Worm (Caenorhabditis elegans): Measurements from ENCODE around the gene T21C9.6.

T21C9.6 gene

ce11 chrV:10560621-10561020 lies 21.1 kb upstream of the T21C9.6 start, which contains the start of gene col-152:
Gene col-152, plus strand, starts transcription at chrV:10560921.
- TF ChIP-seq dao-5 (tag; optimal IDR thresholded peaks at IDR 0.05), result no peak
- no peak for TF ChIP-seq W03F9.2 (tag; optimal IDR thresholded peaks at IDR 0.05)
- no peak for TF ChIP-seq him-1 (tag; optimal IDR thresholded peaks at IDR 0.05)

ce11 chrV:10561632-10562031 lies 20.1 kb upstream of the T21C9.6 start:
- TF ChIP-seq W03F9.2 (tag; optimal IDR thresholded peaks at IDR 0.05) (no peak), him-1 (tag; optimal IDR thresholded peaks at IDR 0.05) (no peak), dao-5 (tag; optimal IDR thresholded peaks at IDR 0.05) (no peak)

DNA sequence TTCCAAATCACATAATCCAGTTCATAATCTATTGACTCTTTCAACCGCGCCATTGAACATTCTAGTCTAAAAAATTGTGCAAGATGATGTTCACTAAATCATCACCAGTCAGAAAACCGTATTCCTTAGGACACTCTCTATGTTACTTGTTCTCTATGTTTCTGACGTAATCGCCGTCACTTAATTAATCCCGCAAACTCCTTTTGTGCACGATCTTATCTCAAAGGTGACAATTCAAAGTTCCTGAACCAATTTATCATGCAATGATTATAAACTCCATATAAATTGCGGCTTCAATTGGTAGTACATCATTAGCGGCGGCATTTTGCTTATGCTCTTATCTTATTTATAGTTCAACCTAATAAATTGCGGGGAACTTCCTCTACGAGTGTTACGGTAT lies 18.9 kb upstream of the T21C9.6 start:
- TF ChIP-seq W03F9.2 (tag; optimal IDR thresholded peaks at IDR 0.05) (no peak), dao-5 (tag; optimal IDR thresholded peaks at IDR 0.05) (no peak), him-1 (tag; optimal IDR thresholded peaks at IDR 0.05) (no peak)

DNA sequence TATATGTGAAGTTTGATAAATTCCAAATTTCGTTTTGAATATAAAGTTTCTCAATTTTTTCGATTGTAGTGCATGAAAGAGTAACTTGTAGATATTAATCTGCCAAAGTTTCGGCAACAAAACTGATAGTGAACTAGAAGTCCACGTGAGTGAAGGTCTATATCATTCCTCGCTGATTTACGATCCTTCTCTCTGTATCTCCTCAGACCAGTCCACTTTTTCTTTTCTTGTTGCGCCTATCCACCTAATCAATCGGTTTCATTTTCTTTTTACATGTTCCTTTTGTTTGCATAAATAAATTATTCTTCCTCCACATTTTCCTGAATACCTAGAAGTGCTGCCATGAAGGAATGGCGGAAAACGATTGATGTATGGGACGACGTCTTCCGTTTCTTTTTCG lies 17.5 kb upstream of the T21C9.6 start:
- no peak for TF ChIP-seq dao-5 (tag; optimal IDR thresholded peaks at IDR 0.05)
- TF ChIP-seq him-1 (tag; optimal IDR thresholded peaks at IDR 0.05), result no peak
- TF ChIP-seq W03F9.2 (tag; optimal IDR thresholded peaks at IDR 0.05), result no peak

ce11 chrV:10564830-10565365 lies 16.8 kb upstream of the T21C9.6 start, which contains the start of gene cat-4:
Gene cat-4, plus strand, starts transcription at chrV:10564880.
- TF ChIP-seq W03F9.2 (tag; optimal IDR thresholded peaks at IDR 0.05) (no peak), him-1 (tag; optimal IDR thresholded peaks at IDR 0.05) (no peak), dao-5 (tag; optimal IDR thresholded peaks at IDR 0.05) (no peak)

DNA sequence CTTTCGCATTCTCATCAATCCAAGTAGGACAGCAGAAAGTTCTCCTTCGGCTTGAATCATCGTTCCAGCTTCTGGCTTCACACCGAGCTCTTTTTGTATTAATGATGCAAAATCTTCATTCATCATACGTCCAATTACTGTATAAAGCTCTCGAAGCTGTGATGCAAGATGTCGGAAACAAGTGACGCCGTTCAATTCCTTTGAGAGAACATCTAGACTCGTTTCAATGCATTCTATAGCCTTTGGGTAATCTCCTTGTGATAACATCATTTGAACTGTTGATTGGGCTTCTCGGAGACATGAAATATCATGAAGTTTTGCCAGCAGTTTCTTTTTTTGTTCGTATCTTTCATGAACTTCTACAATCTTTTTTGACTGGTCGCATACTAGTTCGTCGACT lies 13.2 kb upstream of the T21C9.6 start:
- no peak for TF ChIP-seq W03F9.2 (tag; optimal IDR thresholded peaks at IDR 0.05)
- TF ChIP-seq dao-5 (tag; optimal IDR thresholded peaks at IDR 0.05), result no peak
- no peak for TF ChIP-seq him-1 (tag; optimal IDR thresholded peaks at IDR 0.05)

- TF ChIP-seq him-1 (tag; optimal IDR thresholded peaks at IDR 0.05) (no peak), W03F9.2 (tag; optimal IDR thresholded peaks at IDR 0.05) (no peak), dao-5 (tag; optimal IDR thresholded peaks at IDR 0.05) (no peak)
Observed at ce11 chrV:10571523-10571922, 10.2 kb upstream of the T21C9.6 start.

ce11 chrV:10572614-10573013 lies 9.1 kb upstream of the T21C9.6 start, which contains the start of gene del-6:
Gene del-6, plus strand, starts transcription at chrV:10572914.
- TF ChIP-seq dao-5 (tag; optimal IDR thresholded peaks at IDR 0.05), result no peak
- TF ChIP-seq him-1 (tag; optimal IDR thresholded peaks at IDR 0.05), result no peak
- no peak for TF ChIP-seq W03F9.2 (tag; optimal IDR thresholded peaks at IDR 0.05)

DNA sequence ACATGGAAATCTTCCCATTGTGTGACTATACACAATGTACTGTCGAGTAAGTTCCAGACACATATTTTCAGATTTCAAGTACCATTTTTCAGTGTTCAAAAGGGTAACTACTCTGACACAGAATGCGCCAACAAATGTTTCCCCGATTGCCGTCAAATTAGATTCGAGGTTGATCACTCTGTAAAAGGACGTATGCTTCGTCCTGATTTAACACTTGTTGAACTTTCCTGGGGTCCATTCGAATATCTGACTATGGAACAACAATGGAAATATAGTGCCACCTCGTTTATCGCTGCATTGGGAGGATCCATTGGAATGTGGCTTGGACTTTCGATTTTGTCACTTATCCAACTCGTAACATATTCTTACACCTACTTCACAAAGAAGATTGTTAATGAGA lies 7.5 kb upstream of the T21C9.6 start:
- TF ChIP-seq W03F9.2 (tag; optimal IDR thresholded peaks at IDR 0.05) (no peak), him-1 (tag; optimal IDR thresholded peaks at IDR 0.05) (no peak), dao-5 (tag; optimal IDR thresholded peaks at IDR 0.05) (no peak)

ce11 chrV:10576319-10576718 lies 5.4 kb upstream of the T21C9.6 start, which contains the start of gene vps-54:
Gene vps-54, minus strand, starts transcription at chrV:10576419.
- TF ChIP-seq W03F9.2 (tag; optimal IDR thresholded peaks at IDR 0.05) (no peak), dao-5 (tag; optimal IDR thresholded peaks at IDR 0.05) (no peak), him-1 (tag; optimal IDR thresholded peaks at IDR 0.05) (no peak)

ce11 chrV:10578226-10578625 lies 3.5 kb upstream of the T21C9.6 start, which contains the start of gene mics-1:
Gene mics-1, minus strand, starts transcription at chrV:10578326.
- no peak for TF ChIP-seq him-1 (tag; optimal IDR thresholded peaks at IDR 0.05)
- TF ChIP-seq dao-5 (tag; optimal IDR thresholded peaks at IDR 0.05), result no peak
- TF ChIP-seq W03F9.2 (tag; optimal IDR thresholded peaks at IDR 0.05), result no peak

- TF ChIP-seq dao-5 (tag; optimal IDR thresholded peaks at IDR 0.05) (no peak), him-1 (tag; optimal IDR thresholded peaks at IDR 0.05) (no peak), W03F9.2 (tag; optimal IDR thresholded peaks at IDR 0.05) (peak; percentile 76)
Observed at ce11 chrV:10578938-10579337, 2.7 kb upstream of the T21C9.6 start, which contains the start of the genes erh-1 and lpd-9. Gene erh-1, minus strand, starts transcription at chrV:10579141. Gene lpd-9, plus strand, starts transcription at chrV:10579305.

ce11 chrV:10580638-10581037 lies 1.0 kb upstream of the T21C9.6 start:
- TF ChIP-seq dao-5 (tag; optimal IDR thresholded peaks at IDR 0.05), result no peak
- no peak for TF ChIP-seq W03F9.2 (tag; optimal IDR thresholded peaks at IDR 0.05)
- TF ChIP-seq him-1 (tag; optimal IDR thresholded peaks at IDR 0.05), result no peak

ce11 chrV:10588694-10589093 lies 7.0 kb downstream of the T21C9.6 start, which contains the start of gene srg-32:
Gene srg-32, minus strand, starts transcription at chrV:10588794.
- TF ChIP-seq him-1 (tag; optimal IDR thresholded peaks at IDR 0.05) (no peak), W03F9.2 (tag; optimal IDR thresholded peaks at IDR 0.05) (no peak), dao-5 (tag; optimal IDR thresholded peaks at IDR 0.05) (no peak)

Data from whole organism, L4/young adult.